Fruit fly (Drosophila melanogaster) S2 (cell line): ENCODE measurements around the gene Sgs7.

Experiments
- CG8478 ChIP-seq: fragments of >200 bp; optimal IDR thresholded peaks from 2 replicates; lab custom pipeline; 2018
- CTCF ChIP-seq, 2 experiments: fragments of >200 bp; optimal IDR thresholded peaks; 2 replicates each; lab custom pipeline; 2018

DNA sequence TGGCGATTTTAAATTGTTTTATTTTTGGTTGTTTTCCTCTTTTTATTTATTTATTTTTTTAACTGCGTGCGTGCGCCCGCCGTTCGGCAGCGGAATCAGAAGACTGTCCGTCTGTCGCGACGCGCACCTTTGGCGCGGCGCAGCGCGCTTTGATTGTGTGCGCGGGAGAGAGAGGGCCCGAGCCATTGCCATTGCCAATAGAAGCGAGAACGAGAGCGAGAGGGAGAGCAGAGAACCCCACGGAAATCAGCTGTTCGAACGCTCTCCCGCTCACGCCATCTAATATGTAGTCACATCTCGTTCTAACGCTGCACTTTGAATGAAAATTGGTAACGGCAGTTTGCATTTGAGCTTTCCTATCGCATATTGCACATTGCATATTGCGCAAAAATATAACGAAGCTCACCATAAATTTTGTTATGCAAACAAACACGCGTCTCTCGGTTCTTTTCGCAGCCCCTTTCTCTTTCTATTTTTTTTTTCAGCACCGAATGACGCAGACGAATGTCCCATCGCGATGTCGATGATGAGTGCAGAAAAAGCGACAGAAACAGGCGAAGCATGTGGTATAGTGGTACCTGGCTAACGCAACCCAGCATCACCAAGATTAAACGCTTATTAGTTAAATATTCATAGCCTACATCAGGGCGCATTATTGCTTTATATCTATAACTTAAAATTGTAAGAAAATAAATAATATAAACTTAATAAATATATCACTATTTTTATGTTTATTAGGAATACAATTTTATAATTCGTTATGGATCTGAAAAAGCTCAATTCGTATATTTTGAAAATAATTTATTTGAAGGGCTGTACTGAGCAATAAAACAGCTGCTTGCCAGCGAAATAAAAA, 25.0 kb downstream of the Sgs7 start:
- TF ChIP-seq CTCF (optimal IDR thresholded peaks at IDR 0.05; lab: Kevin White, UChicago) (no peak), CG8478 (lab: Kevin White, UChicago) (no peak)
